Worm (Caenorhabditis elegans) whole organism, L4 larva: ENCODE results near the gene rps-9.

Source experiments
- Y105C5A.15 ChIP-seq: fragments of 200-800 bp; sonication (Bioruptor generic); IDR thresholded peaks from 2 replicates; pipeline ENCODE4 v1.3.6; 2022; ENCODE audit warnings: missing genetic modification characterization, missing compliant biosample characterization
- arid-1 ChIP-seq: fragments of 200-800 bp; sonication (Bioruptor generic); conservative IDR thresholded peaks from 2 replicates; pipeline ENCODE4 v1.3.6; 2022; ENCODE audit warnings: missing genetic modification reagents, missing genetic modification characterization, missing compliant biosample characterization
- ceh-20 ChIP-seq: fragments of 200-800 bp; sonication (Bioruptor generic); IDR thresholded peaks from 2 replicates; pipeline ENCODE4 v1.3.6; 2022; ENCODE audit warnings: missing genetic modification reagents, missing genetic modification characterization, missing compliant biosample characterization
- fkh-10 ChIP-seq: fragments of 150-350 bp; optimal IDR thresholded peaks from 2 replicates; lab custom pipeline; 2014; ENCODE audit warnings: missing biosample characterization, missing genetic modification reagents, missing genetic modification characterization
- lin-39 ChIP-seq: fragments of 150-350 bp; optimal IDR thresholded peaks from 2 replicates; lab custom pipeline; 2014; ENCODE audit warnings: missing biosample characterization, missing genetic modification reagents, missing genetic modification characterization
- set-16 ChIP-seq: fragments of 200-800 bp; sonication (Bioruptor generic); IDR thresholded peaks from 2 replicates; pipeline ENCODE4 v1.3.6; 2022; ENCODE audit warnings: missing genetic modification reagents, missing genetic modification characterization, missing compliant biosample characterization

- no peak for TF ChIP-seq arid-1
- TF ChIP-seq Y105C5A.15 = no peak
- TF ChIP-seq ceh-20 (GFP tag; lab: Robert Waterston, UW) = no peak
- TF ChIP-seq lin-39 = no peak
- no peak for TF ChIP-seq fkh-10 (GFP tag; lab: Kevin White, UChicago)
- no peak for TF ChIP-seq set-16 (GFP tag; lab: Robert Waterston, UW)
These were observed 38.0 kb downstream of the rps-9 start for ce11 chrII:11088137-11088536.
